Worm (Caenorhabditis elegans) whole organism, mixed stage, embryonic: Measurements from ENCODE around the gene glr-5.

Experiments
- M03D4.4 ChIP-seq: sonication (generic microtip); optimal IDR thresholded peaks from 2 replicates; lab custom pipeline; 2017; ENCODE audit warnings: mild to moderate bottlenecking, missing genetic modification characterization, missing compliant biosample characterization
- blmp-1 ChIP-seq: fragments of 150-350 bp; optimal IDR thresholded peaks from 2 replicates; lab custom pipeline; 2014; ENCODE audit warnings: missing biosample characterization, missing genetic modification characterization
- ceh-39 ChIP-seq: fragments of 150-350 bp; optimal IDR thresholded peaks from 2 replicates; lab custom pipeline; 2014; ENCODE audit warnings: missing biosample characterization, missing genetic modification characterization
- ceh-43 ChIP-seq: fragments of 200-800 bp; sonication (Bioruptor generic); optimal IDR thresholded peaks from 2 replicates; lab custom pipeline; 2018; ENCODE audit warnings: mild to moderate bottlenecking, missing genetic modification characterization, moderate library complexity, missing compliant biosample characterization
- ceh-83 ChIP-seq: fragments of 200-800 bp; sonication (Bioruptor generic); optimal IDR thresholded peaks from 2 replicates; lab custom pipeline; 2018; ENCODE audit warnings: mild to moderate bottlenecking, missing genetic modification characterization, missing compliant biosample characterization
- ces-1 ChIP-seq: fragments of 150-350 bp; optimal IDR thresholded peaks from 2 replicates; lab custom pipeline; 2014; ENCODE audit warnings: missing biosample characterization, missing genetic modification reagents, missing genetic modification characterization
- cnd-1 ChIP-seq: fragments of 200-800 bp; sonication (Bioruptor generic); optimal IDR thresholded peaks from 2 replicates; lab custom pipeline; 2018; ENCODE audit warnings: mild to moderate bottlenecking, missing genetic modification characterization, missing compliant biosample characterization
- drap-1 ChIP-seq: fragments of 200-800 bp; sonication (Bioruptor generic); optimal IDR thresholded peaks from 3 replicates; lab custom pipeline; 2018; ENCODE audit warnings: mild to moderate bottlenecking, missing genetic modification characterization, missing compliant biosample characterization
- elt-1 ChIP-seq: sonication (generic microtip); optimal IDR thresholded peaks from 2 replicates; lab custom pipeline; 2017; ENCODE audit warnings: missing genetic modification characterization, mild to moderate bottlenecking, missing compliant biosample characterization, antibody characterized with exemption, moderate library complexity, borderline replicate concordance; ENCODE audit not compliant: insufficient read depth
- elt-3 ChIP-seq: fragments of 150-350 bp; optimal IDR thresholded peaks from 2 replicates; lab custom pipeline; 2014; ENCODE audit warnings: missing biosample characterization, missing genetic modification characterization
- flh-1 ChIP-seq: fragments of 200-800 bp; sonication (Bioruptor generic); optimal IDR thresholded peaks from 2 replicates; lab custom pipeline; 2018; ENCODE audit warnings: mild to moderate bottlenecking, missing genetic modification characterization, moderate library complexity, missing compliant biosample characterization
- ham-2 ChIP-seq: fragments of 200-800 bp; sonication (Bioruptor generic); optimal IDR thresholded peaks from 2 replicates; lab custom pipeline; 2018; ENCODE audit warnings: mild to moderate bottlenecking, missing genetic modification characterization, missing compliant biosample characterization
- hlh-1 ChIP-seq: fragments of 150-350 bp; optimal IDR thresholded peaks from 2 replicates; lab custom pipeline; 2014; ENCODE audit warnings: missing biosample characterization, missing genetic modification reagents, missing genetic modification characterization
- lin-32 ChIP-seq: fragments of 200-800 bp; sonication (Bioruptor generic); optimal IDR thresholded peaks from 2 replicates; lab custom pipeline; 2018; ENCODE audit warnings: mild to moderate bottlenecking, missing genetic modification characterization, missing compliant biosample characterization
- lsy-2 ChIP-seq: fragments of 150-350 bp; optimal IDR thresholded peaks from 2 replicates; lab custom pipeline; 2014; ENCODE audit warnings: missing biosample characterization, missing genetic modification characterization
- mab-5 ChIP-seq: fragments of 150-350 bp; optimal IDR thresholded peaks from 2 replicates; lab custom pipeline; 2014; ENCODE audit warnings: missing biosample characterization, missing genetic modification characterization
- mls-2 ChIP-seq: sonication (generic microtip); optimal IDR thresholded peaks from 2 replicates; lab custom pipeline; 2016; ENCODE audit warnings: mild to moderate bottlenecking, missing genetic modification characterization, moderate library complexity, missing compliant biosample characterization
- nhr-12 ChIP-seq: fragments of 150-350 bp; optimal IDR thresholded peaks from 2 replicates; lab custom pipeline; 2014; ENCODE audit warnings: missing biosample characterization, missing genetic modification characterization
- nhr-2 ChIP-seq: fragments of 150-350 bp; optimal IDR thresholded peaks from 2 replicates; lab custom pipeline; 2014; ENCODE audit warnings: missing biosample characterization, missing genetic modification characterization
- nhr-28 ChIP-seq: fragments of 150-350 bp; optimal IDR thresholded peaks from 2 replicates; lab custom pipeline; 2014; ENCODE audit warnings: missing biosample characterization, missing genetic modification characterization
- nhr-76 ChIP-seq: sonication (generic microtip); optimal IDR thresholded peaks from 2 replicates; lab custom pipeline; 2017; ENCODE audit warnings: missing biosample characterization, missing genetic modification characterization
- pha-4 ChIP-seq: fragments of 150-350 bp; optimal IDR thresholded peaks from 2 replicates; lab custom pipeline; 2018; ENCODE audit warnings: missing biosample characterization, missing genetic modification reagents, missing genetic modification characterization
- sem-2 ChIP-seq: fragments of 200-800 bp; sonication (Bioruptor generic); optimal IDR thresholded peaks from 2 replicates; lab custom pipeline; 2018; ENCODE audit warnings: mild to moderate bottlenecking, missing genetic modification characterization, missing compliant biosample characterization
- snpc-4 ChIP-seq: fragments of 150-350 bp; optimal IDR thresholded peaks from 2 replicates; lab custom pipeline; 2014; ENCODE audit warnings: missing biosample characterization, missing genetic modification characterization
- tbx-8 ChIP-seq: fragments of 200-800 bp; sonication (Bioruptor generic); optimal IDR thresholded peaks from 2 replicates; lab custom pipeline; 2018; ENCODE audit warnings: mild to moderate bottlenecking, missing genetic modification characterization, moderate library complexity, missing compliant biosample characterization
- unc-120 ChIP-seq: sonication (generic microtip); optimal IDR thresholded peaks from 2 replicates; lab custom pipeline; 2017; ENCODE audit warnings: missing genetic modification characterization, missing compliant biosample characterization; ENCODE audit not compliant: poor library complexity, severe bottlenecking
- unc-39 ChIP-seq: fragments of 150-350 bp; optimal IDR thresholded peaks from 2 replicates; lab custom pipeline; 2014; ENCODE audit warnings: missing biosample characterization, missing genetic modification characterization
- unc-62 ChIP-seq: fragments of 150-350 bp; optimal IDR thresholded peaks from 2 replicates; lab custom pipeline; 2014; ENCODE audit warnings: missing biosample characterization, missing genetic modification reagents, missing genetic modification characterization
- ztf-11 ChIP-seq: fragments of 150-350 bp; optimal IDR thresholded peaks from 2 replicates; lab custom pipeline; 2014; ENCODE audit warnings: missing biosample characterization, missing genetic modification characterization

The glr-5 gene

ce11 chrV:8762861-8763260 lies 46.6 kb downstream of the glr-5 start, which contains the start of gene B0507.8:
TSS of gene B0507.8 (minus strand) at chrV:8762961.
- TF ChIP-seq ces-1 (GFP tag; lab: Kevin White, UChicago) (no peak), nhr-12 (tag; lab: Kevin White, UChicago) (no peak), M03D4.4 (no peak), snpc-4 (tag; lab: Kevin White, UChicago) (no peak), nhr-28 (tag; lab: Kevin White, UChicago) (no peak), ham-2 (no peak), unc-120 (no peak), nhr-76 (tag; lab: Kevin White, UChicago) (no peak), drap-1 (no peak), blmp-1 (tag; lab: Kevin White, UChicago) (no peak), unc-62 (GFP tag; lab: Kevin White, UChicago) (no peak), tbx-8 (GFP tag; lab: Kevin White, UChicago) (no peak), elt-3 (tag; lab: Kevin White, UChicago) (no peak), nhr-2 (tag; lab: Kevin White, UChicago) (no peak), flh-1 (GFP tag; lab: Kevin White, UChicago) (no peak)
- TF ChIP-seq, all 35 proteins: peak for 0

DNA sequence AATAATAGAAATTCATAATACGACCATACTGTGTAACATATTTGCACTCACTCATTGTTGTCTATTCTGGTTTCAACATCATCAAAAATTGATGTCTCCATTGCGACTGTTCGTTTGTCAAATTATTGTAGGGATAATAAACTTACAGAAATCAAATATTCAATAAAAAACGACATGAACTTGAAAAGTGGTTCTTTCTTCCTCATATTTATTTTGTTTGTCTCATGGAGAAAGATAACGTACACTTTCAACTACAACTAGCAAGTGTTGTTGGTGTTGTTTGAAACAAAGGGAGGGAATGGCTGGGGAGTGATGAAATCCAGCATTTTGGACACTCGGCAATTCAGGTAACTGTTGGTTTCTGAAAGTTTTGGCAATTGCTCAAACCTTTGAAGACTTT lies 49.6 kb downstream of the glr-5 start, which contains the start of gene B0507.9:
Gene B0507.9, minus strand, starts transcription at position 101 of the 400 bp plus-strand sequence.
- no peak for TF ChIP-seq cnd-1 (tag; lab: Kevin White, UChicago)
- TF ChIP-seq flh-1 (GFP tag; lab: Kevin White, UChicago): no peak
- no peak for TF ChIP-seq nhr-76 (tag; lab: Kevin White, UChicago)
- no peak for TF ChIP-seq ceh-39
- TF ChIP-seq, all 35 proteins: peak for 0

DNA sequence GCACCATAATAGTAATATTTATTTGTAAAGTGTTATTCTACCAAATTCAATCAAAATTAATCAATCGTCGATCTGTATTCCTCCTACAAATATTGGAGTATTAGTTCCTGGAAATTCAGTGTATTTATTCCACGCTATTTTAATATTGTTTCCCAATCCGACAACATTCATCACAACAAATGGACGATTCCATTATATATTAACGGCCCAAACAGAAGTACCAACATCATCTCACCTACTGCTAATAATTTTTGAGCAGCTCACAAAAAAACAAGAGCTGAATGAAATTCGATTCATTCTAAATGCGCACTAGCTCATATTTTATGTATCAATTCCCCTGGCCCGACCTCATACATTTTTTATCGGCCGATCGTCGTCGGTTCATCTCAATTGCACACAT lies 50.7 kb downstream of the glr-5 start:
- TF ChIP-seq ztf-11 (tag; lab: Kevin White, UChicago) (no peak), lsy-2 (tag; lab: Kevin White, UChicago) (no peak), tbx-8 (GFP tag; lab: Kevin White, UChicago) (no peak), unc-39 (no peak), nhr-76 (tag; lab: Kevin White, UChicago) (no peak), ceh-39 (no peak), hlh-1 (tag; lab: Kevin White, UChicago) (no peak), drap-1 (no peak), ceh-83 (GFP tag; lab: Kevin White, UChicago) (no peak), mls-2 (tag; lab: Kevin White, UChicago) (no peak), unc-62 (GFP tag; lab: Kevin White, UChicago) (no peak), unc-120 (no peak), pha-4 (tag; lab: Kevin White, UChicago) (no peak), lin-32 (GFP tag; lab: Kevin White, UChicago) (no peak), elt-1 (tag; lab: Kevin White, UChicago) (no peak), nhr-12 (tag; lab: Kevin White, UChicago) (no peak), cnd-1 (tag; lab: Kevin White, UChicago) (no peak)

- TF ChIP-seq cnd-1 (tag; lab: Kevin White, UChicago): no peak
- TF ChIP-seq M03D4.4: no peak
Measured at ce11 chrV:8767493-8767892, 51.2 kb downstream of the glr-5 start.

DNA sequence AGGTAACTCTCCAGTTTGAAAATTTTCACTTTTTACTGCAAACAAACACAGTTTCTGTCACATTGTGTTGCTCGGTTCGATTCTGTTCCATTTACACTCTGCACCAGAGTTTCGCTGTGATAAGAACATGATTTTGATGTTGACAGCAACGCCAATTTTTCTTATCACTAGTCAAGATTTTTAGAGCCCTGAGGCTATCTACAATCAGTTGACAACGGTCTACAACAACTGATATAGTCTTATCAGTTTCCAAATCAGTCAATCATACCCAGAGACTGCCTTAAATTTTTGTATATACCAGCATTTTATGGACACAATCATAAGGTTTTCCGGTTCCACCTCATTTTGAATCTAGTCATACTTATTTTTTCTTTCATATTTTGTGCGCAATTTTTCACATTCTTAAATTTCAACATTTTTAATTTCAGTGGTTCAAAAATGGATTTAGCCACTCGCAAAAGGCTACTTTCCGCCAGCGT lies 52.2 kb downstream of the glr-5 start, which contains the start of gene B0507.3:
Gene B0507.3, plus strand, starts transcription at position 429 of the 479 bp plus-strand sequence.
- TF ChIP-seq drap-1 (no peak), mls-2 (tag; lab: Kevin White, UChicago) (no peak), mab-5 (tag; lab: Kevin White, UChicago) (no peak), flh-1 (GFP tag; lab: Kevin White, UChicago) (no peak), hlh-1 (tag; lab: Kevin White, UChicago) (no peak), ztf-11 (tag; lab: Kevin White, UChicago) (no peak), ceh-83 (GFP tag; lab: Kevin White, UChicago) (no peak), nhr-28 (tag; lab: Kevin White, UChicago) (no peak), unc-62 (GFP tag; lab: Kevin White, UChicago) (no peak), snpc-4 (tag; lab: Kevin White, UChicago) (no peak), sem-2 (GFP tag; lab: Kevin White, UChicago) (no peak), ceh-43 (GFP tag; lab: Kevin White, UChicago) (no peak), nhr-12 (tag; lab: Kevin White, UChicago) (no peak), elt-1 (tag; lab: Kevin White, UChicago) (no peak), elt-3 (tag; lab: Kevin White, UChicago) (no peak), unc-39 (no peak), tbx-8 (GFP tag; lab: Kevin White, UChicago) (no peak), cnd-1 (tag; lab: Kevin White, UChicago) (no peak)
- TF ChIP-seq, all 35 proteins: peak for 0
